Fruit fly (Drosophila melanogaster) whole organism, embryonic: ENCODE measurements around the gene mib2.

Source experiments
- Abd-B ChIP-seq: fragments of 200-800 bp; sonication (Bioruptor generic); optimal IDR thresholded peaks from 2 replicates; lab custom pipeline; 2018; ENCODE audit warnings: missing biosample characterization, mild to moderate bottlenecking, missing genetic modification characterization, moderate library complexity
- Ada2b ChIP-seq: fragments of 200-800 bp; sonication (Bioruptor generic); IDR thresholded peaks from 2 replicates; pipeline ENCODE4 v1.3.6; 2022; ENCODE audit warnings: missing biosample characterization, missing genetic modification characterization
- Bgb ChIP-seq: fragments of 200-800 bp; sonication (Bioruptor generic); IDR thresholded peaks from 2 replicates; pipeline ENCODE4 v1.3.6; 2022; ENCODE audit warnings: missing biosample characterization, missing genetic modification characterization; ENCODE audit not compliant: partially characterized antibody
- C15 ChIP-seq: fragments of 200-800 bp; sonication (Bioruptor generic); IDR thresholded peaks from 3 replicates; pipeline ENCODE4 v1.3.6; 2022; ENCODE audit warnings: missing biosample characterization, missing genetic modification characterization
- CG10321 ChIP-seq: fragments of 200-800 bp; sonication (Bioruptor generic); IDR thresholded peaks from 2 replicates; pipeline ENCODE4 v1.3.6; 2022; ENCODE audit warnings: missing biosample characterization, missing genetic modification characterization
- CG11723 ChIP-seq: fragments of 200-800 bp; sonication (Bioruptor generic); optimal IDR thresholded peaks from 2 replicates; lab custom pipeline; 2017; ENCODE audit warnings: missing biosample characterization, mild to moderate bottlenecking, missing genetic modification characterization
- CG12744 ChIP-seq: fragments of 200-800 bp; sonication (Bioruptor generic); optimal IDR thresholded peaks from 2 replicates; lab custom pipeline; 2016; ENCODE audit warnings: missing biosample characterization, missing genetic modification characterization
- CG12769 ChIP-seq: fragments of 200-800 bp; sonication (Bioruptor generic); optimal IDR thresholded peaks from 2 replicates; lab custom pipeline; 2019; ENCODE audit warnings: missing biosample characterization, mild to moderate bottlenecking, missing genetic modification characterization, moderate library complexity
- CG14441 ChIP-seq: fragments of 200-800 bp; sonication (Bioruptor generic); IDR thresholded peaks from 2 replicates; pipeline ENCODE4 v1.3.6; 2022; ENCODE audit warnings: missing biosample characterization, missing genetic modification characterization
- CG15011 ChIP-seq: fragments of 200-800 bp; sonication (Bioruptor generic); optimal IDR thresholded peaks from 3 replicates; lab custom pipeline; 2018; ENCODE audit warnings: missing biosample characterization, mild to moderate bottlenecking, missing genetic modification characterization
- CG15514 ChIP-seq: fragments of 200-800 bp; sonication (Bioruptor generic); optimal IDR thresholded peaks from 3 replicates; lab custom pipeline; 2017; ENCODE audit warnings: missing biosample characterization, missing genetic modification characterization, mild to moderate bottlenecking, moderate library complexity, missing genetic modification reagents
- CG17186 ChIP-seq: fragments of 200-800 bp; sonication (Bioruptor generic); optimal IDR thresholded peaks from 3 replicates; lab custom pipeline; 2017; ENCODE audit warnings: missing biosample characterization, missing genetic modification reagents, missing genetic modification characterization
- CG17802 ChIP-seq: fragments of 200-800 bp; sonication (Bioruptor generic); optimal IDR thresholded peaks from 2 replicates; lab custom pipeline; 2018; ENCODE audit warnings: missing biosample characterization, mild to moderate bottlenecking, missing genetic modification characterization, moderate library complexity
- CG1792 ChIP-seq: fragments of 200-800 bp; sonication (Bioruptor generic); optimal IDR thresholded peaks from 2 replicates; lab custom pipeline; 2016; ENCODE audit warnings: missing biosample characterization, missing genetic modification characterization
- CG18599 ChIP-seq: fragments of 200-800 bp; sonication (Bioruptor generic); optimal IDR thresholded peaks from 3 replicates; lab custom pipeline; 2017; ENCODE audit warnings: missing biosample characterization, missing genetic modification characterization, mild to moderate bottlenecking, moderate library complexity, missing genetic modification reagents
- CG18764 ChIP-seq: fragments of 200-800 bp; sonication (Bioruptor generic); optimal IDR thresholded peaks from 3 replicates; lab custom pipeline; 2016; ENCODE audit warnings: missing biosample characterization, missing genetic modification characterization
- CG2116 ChIP-seq: fragments of 200-800 bp; sonication (Bioruptor generic); optimal IDR thresholded peaks from 3 replicates; lab custom pipeline; 2018; ENCODE audit warnings: missing biosample characterization, mild to moderate bottlenecking, missing genetic modification characterization
- CG2678 ChIP-seq: fragments of 200-800 bp; sonication (Bioruptor generic); optimal IDR thresholded peaks from 3 replicates; lab custom pipeline; 2019; ENCODE audit warnings: missing biosample characterization, mild to moderate bottlenecking, missing genetic modification characterization, moderate library complexity
- CG30403 ChIP-seq: fragments of 200-800 bp; sonication (Bioruptor generic); optimal IDR thresholded peaks from 3 replicates; lab custom pipeline; 2016; ENCODE audit warnings: missing biosample characterization, missing genetic modification characterization
- CG32767 ChIP-seq: fragments of 200-800 bp; sonication (Bioruptor generic); IDR thresholded peaks from 2 replicates; pipeline ENCODE4 v1.3.6; 2022; ENCODE audit warnings: missing biosample characterization, missing genetic modification characterization
- CG34422 ChIP-seq: fragments of 200-800 bp; sonication (Bioruptor generic); IDR thresholded peaks from 3 replicates; pipeline ENCODE4 v1.3.6; 2022; ENCODE audit warnings: missing biosample characterization, missing genetic modification characterization
- CG42726 ChIP-seq: fragments of 200-800 bp; sonication (Bioruptor generic); IDR thresholded peaks from 2 replicates; pipeline ENCODE4 v1.3.6; 2022; ENCODE audit warnings: missing biosample characterization, missing genetic modification characterization; ENCODE audit not compliant: partially characterized antibody
- CHES-1-like ChIP-seq: fragments of 200-800 bp; sonication (Bioruptor generic); optimal IDR thresholded peaks from 2 replicates; lab custom pipeline; 2016; ENCODE audit warnings: missing biosample characterization, missing genetic modification characterization
- Chrac-16 ChIP-seq: fragments of 200-800 bp; sonication (Bioruptor generic); optimal IDR thresholded peaks from 3 replicates; lab custom pipeline; 2016; ENCODE audit warnings: missing biosample characterization, missing genetic modification characterization
- Dfd ChIP-seq, 2 experiments: fragments of >200 bp; optimal IDR thresholded peaks; 2 replicates each; lab custom pipeline; 2017; ENCODE audit warnings: missing biosample characterization in 2 of 2, missing genetic modification characterization in 2 of 2
- E2f2 ChIP-seq: fragments of 200-800 bp; sonication (Bioruptor generic); IDR thresholded peaks from 2 replicates; pipeline ENCODE4 v1.3.6; 2022; ENCODE audit warnings: missing biosample characterization, missing genetic modification characterization
- Gsc ChIP-seq: fragments of 200-800 bp; sonication (Bioruptor generic); IDR thresholded peaks from 2 replicates; pipeline ENCODE4 v1.3.6; 2022; ENCODE audit warnings: missing biosample characterization, missing genetic modification characterization
- HLH4C ChIP-seq: fragments of 200-800 bp; sonication (Bioruptor generic); IDR thresholded peaks from 3 replicates; pipeline ENCODE4 v1.3.6; 2022; ENCODE audit warnings: missing biosample characterization, missing genetic modification characterization; ENCODE audit not compliant: partially characterized antibody
- HLH54F ChIP-seq: fragments of 200-800 bp; sonication (Bioruptor generic); optimal IDR thresholded peaks from 3 replicates; lab custom pipeline; 2016; ENCODE audit warnings: missing biosample characterization, missing genetic modification characterization
- Hmx ChIP-seq: fragments of 200-800 bp; sonication (Bioruptor generic); optimal IDR thresholded peaks from 2 replicates; lab custom pipeline; 2016; ENCODE audit warnings: missing biosample characterization, missing genetic modification characterization
- Kr ChIP-seq: fragments of 200-800 bp; sonication (Bioruptor generic); optimal IDR thresholded peaks from 2 replicates; lab custom pipeline; 2017; ENCODE audit warnings: missing biosample characterization, mild to moderate bottlenecking, missing genetic modification characterization
- MBD-R2 ChIP-seq: fragments of 200-800 bp; sonication (Bioruptor generic); IDR thresholded peaks from 2 replicates; pipeline ENCODE4 v1.3.6; 2022; ENCODE audit warnings: missing biosample characterization, missing genetic modification characterization
- Mad ChIP-seq: fragments of 200-800 bp; sonication (Bioruptor generic); optimal IDR thresholded peaks from 2 replicates; lab custom pipeline; 2016; ENCODE audit warnings: missing biosample characterization, missing genetic modification characterization
- Meics ChIP-seq: fragments of 200-800 bp; sonication (Bioruptor generic); optimal IDR thresholded peaks from 2 replicates; lab custom pipeline; 2017; ENCODE audit warnings: missing biosample characterization, mild to moderate bottlenecking, missing genetic modification characterization
- NfI ChIP-seq: fragments of 200-800 bp; sonication (Bioruptor generic); optimal IDR thresholded peaks from 3 replicates; lab custom pipeline; 2018; ENCODE audit warnings: missing biosample characterization, mild to moderate bottlenecking, missing genetic modification characterization, moderate library complexity
- Poxn ChIP-seq: fragments of 200-800 bp; sonication (Bioruptor generic); IDR thresholded peaks from 2 replicates; pipeline ENCODE4 v1.3.6; 2022; ENCODE audit warnings: missing biosample characterization, missing genetic modification characterization
- chinmo ChIP-seq: fragments of 200-800 bp; sonication (Bioruptor generic); IDR thresholded peaks from 4 replicates; pipeline ENCODE4 v1.3.6; 2022; ENCODE audit warnings: missing biosample characterization, missing genetic modification characterization; ENCODE audit not compliant: partially characterized antibody
- eve ChIP-seq, 2 experiments: fragments of >200 bp; optimal IDR thresholded peaks; 2 replicates each; lab custom pipeline; 2017; ENCODE audit warnings: missing biosample characterization in 2 of 2, missing genetic modification characterization in 2 of 2
- ewg ChIP-seq: fragments of 200-800 bp; sonication (Bioruptor generic); optimal IDR thresholded peaks from 3 replicates; lab custom pipeline; 2017; ENCODE audit warnings: mild to moderate bottlenecking, missing biosample characterization, missing genetic modification reagents, missing genetic modification characterization
- exex ChIP-seq: fragments of 200-800 bp; sonication (Bioruptor generic); optimal IDR thresholded peaks from 4 replicates; lab custom pipeline; 2018; ENCODE audit warnings: missing biosample characterization, mild to moderate bottlenecking, missing genetic modification characterization, moderate library complexity
- eyg ChIP-seq: fragments of 200-800 bp; sonication (Bioruptor generic); optimal IDR thresholded peaks from 3 replicates; lab custom pipeline; 2016; ENCODE audit warnings: missing biosample characterization, missing genetic modification characterization
- gt ChIP-seq: fragments of 200-800 bp; sonication (Bioruptor generic); IDR thresholded peaks from 2 replicates; pipeline ENCODE4 v1.3.6; 2022; ENCODE audit warnings: missing biosample characterization, missing genetic modification characterization
- insv ChIP-seq, 2 experiments: fragments of 200-800 bp; sonication (Bioruptor generic); optimal IDR thresholded peaks; 3 replicates each; lab custom pipeline; 2016 to 2018; ENCODE audit warnings: missing biosample characterization in 2 of 2, missing genetic modification characterization in 2 of 2
- nom ChIP-seq: fragments of 200-800 bp; sonication (Bioruptor generic); optimal IDR thresholded peaks from 2 replicates; lab custom pipeline; 2017; ENCODE audit warnings: missing biosample characterization, missing genetic modification characterization, mild to moderate bottlenecking, moderate library complexity, missing genetic modification reagents
- pfk ChIP-seq: fragments of 200-800 bp; sonication (Bioruptor generic); optimal IDR thresholded peaks from 2 replicates; lab custom pipeline; 2018; ENCODE audit warnings: missing biosample characterization, mild to moderate bottlenecking, missing genetic modification characterization, moderate library complexity
- psq ChIP-seq: fragments of 200-800 bp; sonication (Bioruptor generic); optimal IDR thresholded peaks from 2 replicates; lab custom pipeline; 2017; ENCODE audit warnings: missing biosample characterization, missing genetic modification characterization
- ro ChIP-seq: fragments of 200-800 bp; sonication (Bioruptor generic); IDR thresholded peaks from 2 replicates; pipeline ENCODE4 v1.3.6; 2022; ENCODE audit warnings: missing biosample characterization, missing genetic modification characterization
- sens-2 ChIP-seq: fragments of 200-800 bp; sonication (Bioruptor generic); IDR thresholded peaks from 2 replicates; pipeline ENCODE4 v1.3.6; 2022; ENCODE audit warnings: missing biosample characterization, missing genetic modification characterization
- vvl ChIP-seq: fragments of 200-800 bp; sonication (Bioruptor generic); IDR thresholded peaks from 2 replicates; pipeline ENCODE4 v1.3.6; 2022; ENCODE audit warnings: missing biosample characterization, missing genetic modification characterization
- zen2 ChIP-seq: fragments of 200-800 bp; sonication (Bioruptor generic); IDR thresholded peaks from 3 replicates; pipeline ENCODE4 v1.3.6; 2022; ENCODE audit warnings: missing biosample characterization, missing genetic modification characterization; ENCODE audit not compliant: partially characterized antibody
- zfh2 ChIP-seq: fragments of 200-800 bp; sonication (Bioruptor generic); optimal IDR thresholded peaks from 2 replicates; lab custom pipeline; 2016; ENCODE audit warnings: missing biosample characterization, missing genetic modification characterization

mib2 gene

DNA sequence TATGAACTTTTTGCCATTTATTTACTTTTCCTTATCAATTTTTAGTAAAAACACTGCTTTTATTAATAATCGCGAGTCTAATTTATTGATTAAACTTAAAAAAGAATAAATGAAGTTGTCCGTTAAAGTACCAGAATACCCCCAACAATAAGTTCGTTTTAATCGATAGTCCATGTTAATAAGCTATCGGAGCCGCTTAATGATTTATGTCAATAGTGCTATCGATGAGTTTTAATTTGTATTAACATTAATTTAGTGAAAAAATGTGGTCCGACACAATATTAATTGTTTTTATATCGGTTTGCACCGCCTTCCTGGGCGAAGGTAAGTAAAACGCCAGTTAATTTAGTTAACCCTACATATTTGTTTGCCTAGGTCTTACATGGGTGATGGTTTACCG lies 14.7 kb downstream of the mib2 start, which contains the start of gene CG10470 (continued):
- TF ChIP-seq C15 (no peak), eve (GFP tag; optimal IDR thresholded peaks at IDR 0.05; lab: Kevin White, UChicago) (no peak), NfI (no peak), Gsc (GFP tag; lab: Robert Waterston, UW) (no peak), Poxn (GFP tag; lab: Robert Waterston, UW) (no peak), CG18599 (GFP tag; lab: Kevin White, UChicago) (no peak), Kr (GFP tag; lab: Kevin White, UChicago) (no peak), Mad (GFP tag; lab: Kevin White, UChicago) (no peak), insv (GFP tag; optimal IDR thresholded peaks at IDR 0.05; lab: Kevin White, UChicago) (no peak), E2f2 (no peak), HLH4C (GFP tag; lab: Robert Waterston, UW) (peak; percentile 81), CG11723 (GFP tag; lab: Kevin White, UChicago) (no peak), CG34422 (GFP tag; lab: Robert Waterston, UW) (no peak), vvl (GFP tag; lab: Robert Waterston, UW) (peak; percentile 53; the same call in 1 of the 2 replicates), CG12769 (tag; lab: Kevin White, UChicago) (no peak), sens-2 (GFP tag; lab: Robert Waterston, UW) (no peak), psq (GFP tag; lab: Kevin White, UChicago) (no peak), Chrac-16 (no peak), CHES-1-like (GFP tag; lab: Kevin White, UChicago) (no peak), Meics (GFP tag; lab: Kevin White, UChicago) (no peak), CG14441 (no peak), pfk (GFP tag; lab: Kevin White, UChicago) (no peak), HLH54F (GFP tag; lab: Kevin White, UChicago) (no peak), CG17802 (no peak), gt (GFP tag; lab: Robert Waterston, UW) (no peak), ro (GFP tag; lab: Robert Waterston, UW) (no peak), CG1792 (GFP tag; lab: Kevin White, UChicago) (no peak), eyg (GFP tag; lab: Kevin White, UChicago) (no peak), CG18764 (GFP tag; lab: Kevin White, UChicago) (no peak), exex (tag; lab: Kevin White, UChicago) (no peak), Hmx (GFP tag; lab: Kevin White, UChicago) (no peak), CG12744 (GFP tag; lab: Kevin White, UChicago) (no peak), Abd-B (GFP tag; lab: Kevin White, UChicago) (no peak), Bgb (GFP tag; lab: Robert Waterston, UW) (peak; percentile 79), CG30403 (GFP tag; lab: Kevin White, UChicago) (peak; percentile 32), CG2678 (tag; lab: Kevin White, UChicago) (peak; percentile 45), CG15514 (peak; percentile 24), CG17186 (GFP tag; lab: Kevin White, UChicago) (no peak), CG15011 (GFP tag; lab: Kevin White, UChicago) (no peak), MBD-R2 (GFP tag; lab: Robert Waterston, UW) (peak; percentile 56; the same call in 1 of the 2 replicates), zfh2 (no peak), CG10321 (GFP tag; lab: Robert Waterston, UW) (no peak), CG32767 (no peak), ewg (GFP tag; lab: Kevin White, UChicago) (no peak), chinmo (GFP tag; lab: Robert Waterston, UW) (peak; percentile 84; the same call in 2 of the 4 replicates), nom (GFP tag; lab: Kevin White, UChicago) (no peak), CG42726 (GFP tag; lab: Robert Waterston, UW) (peak; percentile 36; the same call in 1 of the 2 replicates), Dfd (GFP tag; optimal IDR thresholded peaks at IDR 0.05; lab: Kevin White, UChicago) (no peak), CG2116 (peak; percentile 68), Ada2b (GFP tag; lab: Robert Waterston, UW) (no peak), zen2 (GFP tag; lab: Robert Waterston, UW) (peak; percentile 70; the same call in 2 of the 3 replicates)
